Worm (Caenorhabditis elegans) whole organism, L1 larva: ENCODE results near the gene eak-3.

Source experiments
- C04F5.9 ChIP-seq: sonication (generic microtip); optimal IDR thresholded peaks from 2 replicates; lab custom pipeline; 2016; ENCODE audit warnings: missing genetic modification characterization, missing compliant biosample characterization
- C16A3.4 ChIP-seq: fragments of 150-350 bp; optimal IDR thresholded peaks from 2 replicates; lab custom pipeline; 2014; ENCODE audit warnings: missing biosample characterization, missing genetic modification characterization
- F16B12.6 ChIP-seq: fragments of 150-350 bp; optimal IDR thresholded peaks from 2 replicates; lab custom pipeline; 2014; ENCODE audit warnings: missing biosample characterization, missing genetic modification characterization
- Y116A8C.19 ChIP-seq: sonication (generic microtip); optimal IDR thresholded peaks from 2 replicates; lab custom pipeline; 2016; ENCODE audit warnings: missing compliant biosample characterization, missing genetic modification characterization, borderline replicate concordance
- aha-1 ChIP-seq: fragments of 150-350 bp; optimal IDR thresholded peaks from 2 replicates; lab custom pipeline; 2014; ENCODE audit warnings: missing biosample characterization, missing genetic modification characterization
- aly-2 ChIP-seq: fragments of 150-350 bp; optimal IDR thresholded peaks from 2 replicates; lab custom pipeline; 2014; ENCODE audit warnings: missing biosample characterization, missing genetic modification characterization
- blmp-1 ChIP-seq: fragments of 150-350 bp; optimal IDR thresholded peaks from 2 replicates; lab custom pipeline; 2014; ENCODE audit warnings: missing biosample characterization, missing genetic modification characterization
- ceh-82 ChIP-seq, 3 experiments: fragments of 150-350 bp in 1 of 3; sonication (generic microtip) in 2 of 3; optimal IDR thresholded peaks; 2 replicates each; lab custom pipeline; 2014 to 2017; ENCODE audit warnings: missing biosample characterization in 3 of 3, missing genetic modification characterization in 3 of 3
- ceh-88 ChIP-seq: fragments of 200-800 bp; sonication (Bioruptor generic); IDR thresholded peaks from 2 replicates; pipeline ENCODE4 v1.3.6; 2022; ENCODE audit warnings: missing genetic modification characterization, missing compliant biosample characterization
- ceh-90 ChIP-seq: sonication (generic microtip); optimal IDR thresholded peaks from 2 replicates; lab custom pipeline; 2016; ENCODE audit warnings: missing genetic modification characterization, missing compliant biosample characterization
- ces-1 ChIP-seq: fragments of 150-350 bp; optimal IDR thresholded peaks from 2 replicates; lab custom pipeline; 2014; ENCODE audit warnings: missing biosample characterization, missing genetic modification reagents, missing genetic modification characterization
- dpl-1 ChIP-seq, 3 experiments: fragments of 150-350 bp in 2 of 3; sonication (generic microtip) in 1 of 3; optimal IDR thresholded peaks; 2 replicates each; lab custom pipeline; 2014 to 2017; ENCODE audit warnings: missing biosample characterization in 3 of 3, missing genetic modification characterization in 3 of 3, missing genetic modification reagents in 3 of 3
- efl-3 ChIP-seq: fragments of 200-800 bp; sonication (Bioruptor generic); optimal IDR thresholded peaks from 2 replicates; lab custom pipeline; 2018; ENCODE audit warnings: mild to moderate bottlenecking, missing genetic modification characterization, missing compliant biosample characterization
- ets-5 ChIP-seq: fragments of 200-800 bp; sonication (Bioruptor generic); IDR thresholded peaks from 2 replicates; pipeline ENCODE4 v1.3.6; 2022; ENCODE audit warnings: missing genetic modification characterization, missing compliant biosample characterization
- fkh-10 ChIP-seq: sonication (generic microtip); optimal IDR thresholded peaks from 2 replicates; lab custom pipeline; 2017; ENCODE audit warnings: missing biosample characterization, missing genetic modification reagents, missing genetic modification characterization
- fos-1 ChIP-seq: fragments of 150-350 bp; optimal IDR thresholded peaks from 2 replicates; lab custom pipeline; 2014; ENCODE audit warnings: missing biosample characterization, missing genetic modification characterization
- grh-1 ChIP-seq: fragments of 200-800 bp; sonication (Bioruptor generic); IDR thresholded peaks from 2 replicates; pipeline ENCODE4 v1.3.6; 2022; ENCODE audit warnings: missing genetic modification reagents, missing genetic modification characterization, missing compliant biosample characterization
- hlh-17 ChIP-seq: fragments of 200-800 bp; sonication (Bioruptor generic); optimal IDR thresholded peaks from 2 replicates; lab custom pipeline; 2018; ENCODE audit warnings: missing genetic modification characterization, mild to moderate bottlenecking, missing compliant biosample characterization, moderate library complexity, borderline replicate concordance
- hlh-4 ChIP-seq: sonication (generic microtip); optimal IDR thresholded peaks from 2 replicates; lab custom pipeline; 2016; ENCODE audit warnings: mild to moderate bottlenecking, missing genetic modification characterization, missing compliant biosample characterization
- irx-1 ChIP-seq: sonication (generic microtip); optimal IDR thresholded peaks from 2 replicates; lab custom pipeline; 2016; ENCODE audit warnings: missing genetic modification characterization, missing compliant biosample characterization
- lin-13 ChIP-seq: fragments of 150-350 bp; optimal IDR thresholded peaks from 2 replicates; lab custom pipeline; 2014; ENCODE audit warnings: missing biosample characterization, missing genetic modification reagents, missing genetic modification characterization
- lin-35 ChIP-seq, 2 experiments: fragments of 150-350 bp; optimal IDR thresholded peaks; 2 replicates each; lab custom pipeline; 2014; ENCODE audit warnings: missing biosample characterization in 2 of 2, missing genetic modification characterization in 2 of 2, missing genetic modification reagents in 2 of 2
- lsy-2 ChIP-seq, 2 experiments: fragments of 150-350 bp; optimal IDR thresholded peaks; 2 replicates each; lab custom pipeline; 2014; ENCODE audit warnings: missing biosample characterization in 2 of 2, missing genetic modification characterization in 2 of 2
- mab-9 ChIP-seq: fragments of 200-800 bp; sonication (Bioruptor generic); IDR thresholded peaks from 2 replicates; pipeline ENCODE4 v1.3.6; 2022; ENCODE audit warnings: missing genetic modification reagents, missing genetic modification characterization, missing compliant biosample characterization
- mdl-1 ChIP-seq, 2 experiments: fragments of 150-350 bp; optimal IDR thresholded peaks; 2 replicates each; lab custom pipeline; 2014 to 2017; ENCODE audit warnings: missing biosample characterization in 2 of 2, missing genetic modification characterization in 2 of 2, inconsistent platforms in 1 of 2
- mef-2 ChIP-seq: fragments of 150-350 bp; optimal IDR thresholded peaks from 2 replicates; lab custom pipeline; 2014; ENCODE audit warnings: missing biosample characterization, missing genetic modification characterization
- nhr-11 ChIP-seq: fragments of 150-350 bp; optimal IDR thresholded peaks from 2 replicates; lab custom pipeline; 2014; ENCODE audit warnings: missing biosample characterization, missing genetic modification characterization
- nhr-12 ChIP-seq: sonication (generic microtip); optimal IDR thresholded peaks from 2 replicates; lab custom pipeline; 2017; ENCODE audit warnings: missing biosample characterization, missing genetic modification characterization
- nhr-19 ChIP-seq: fragments of 200-800 bp; sonication (Bioruptor generic); conservative IDR thresholded peaks from 2 replicates; pipeline ENCODE4 v1.3.6; 2022; ENCODE audit warnings: missing genetic modification characterization, missing compliant biosample characterization
- nhr-237 ChIP-seq: fragments of 150-350 bp; optimal IDR thresholded peaks from 2 replicates; lab custom pipeline; 2014; ENCODE audit warnings: missing biosample characterization, missing genetic modification characterization
- nhr-77 ChIP-seq: fragments of 150-350 bp; optimal IDR thresholded peaks from 2 replicates; lab custom pipeline; 2014; ENCODE audit warnings: missing biosample characterization, missing genetic modification characterization
- nhr-85 ChIP-seq: sonication (generic microtip); peaks from one replicate; lab custom pipeline; 2016; ENCODE audit warnings: missing genetic modification characterization, inconsistent platforms, missing compliant biosample characterization
- skn-1 ChIP-seq: fragments of 150-350 bp; optimal IDR thresholded peaks from 2 replicates; lab custom pipeline; 2014; ENCODE audit warnings: missing biosample characterization, missing genetic modification characterization
- snpc-4 ChIP-seq: fragments of 150-350 bp; optimal IDR thresholded peaks from 2 replicates; lab custom pipeline; 2014; ENCODE audit warnings: missing biosample characterization, missing genetic modification characterization
- sox-4 ChIP-seq: sonication (generic microtip); optimal IDR thresholded peaks from 2 replicates; lab custom pipeline; 2016; ENCODE audit warnings: missing genetic modification characterization, missing compliant biosample characterization
- sup-37 ChIP-seq: fragments of 200-800 bp; sonication (Bioruptor generic); optimal IDR thresholded peaks from 2 replicates; lab custom pipeline; 2018; ENCODE audit warnings: mild to moderate bottlenecking, missing genetic modification characterization, missing compliant biosample characterization
- swsn-7 ChIP-seq: sonication (generic microtip); optimal IDR thresholded peaks from 2 replicates; lab custom pipeline; 2016; ENCODE audit warnings: missing genetic modification characterization, missing compliant biosample characterization
- unc-130 ChIP-seq: fragments of 150-350 bp; optimal IDR thresholded peaks from 2 replicates; lab custom pipeline; 2017; ENCODE audit warnings: missing biosample characterization, missing genetic modification characterization, inconsistent platforms
- unc-86 ChIP-seq: sonication (generic microtip); optimal IDR thresholded peaks from 2 replicates; lab custom pipeline; 2016; ENCODE audit warnings: missing genetic modification characterization, missing compliant biosample characterization
- unc-98 ChIP-seq: fragments of 200-800 bp; sonication (Bioruptor generic); IDR thresholded peaks from 2 replicates; pipeline ENCODE4 v1.3.6; 2022; ENCODE audit warnings: missing genetic modification characterization, missing compliant biosample characterization
- xbp-1 ChIP-seq: sonication (generic microtip); optimal IDR thresholded peaks from 2 replicates; lab custom pipeline; 2016; ENCODE audit warnings: missing genetic modification characterization, missing compliant biosample characterization
- zag-1 ChIP-seq: fragments of 150-350 bp; optimal IDR thresholded peaks from 2 replicates; lab custom pipeline; 2014; ENCODE audit warnings: missing biosample characterization, missing genetic modification characterization
- ztf-11 ChIP-seq, 2 experiments: sonication (generic microtip); optimal IDR thresholded peaks; 2 replicates each; lab custom pipeline; 2016 to 2017; ENCODE audit warnings: missing genetic modification characterization in 2 of 2, missing biosample characterization in 1 of 2, missing compliant biosample characterization in 1 of 2

The eak-3 gene

ce11 chrIII:1201958-1202596 lies 25.7 kb upstream of the eak-3 start, which contains the start of the genes mrpl-45 and Y119D3B.12 (continued):
- TF ChIP-seq aha-1 (tag; lab: Kevin White, UChicago), result peak; percentile 41
- peak; percentile 40; the same call in 1 of the 2 replicates for TF ChIP-seq unc-98 (GFP tag; lab: Robert Waterston, UW)
- peak; percentile 61 for TF ChIP-seq aly-2
- peak; percentile 71 for TF ChIP-seq lin-13 (GFP tag; lab: Kevin White, UChicago)
- peak; percentile 11 for TF ChIP-seq nhr-237 (tag; lab: Kevin White, UChicago)
- peak; percentile 78 to 85 (median 85) for TF ChIP-seq dpl-1 (GFP tag; optimal IDR thresholded peaks at IDR 0.05; lab: Kevin White, UChicago)
- TF ChIP-seq ceh-90 (tag; lab: Kevin White, UChicago), result no peak
- peak; percentile 38 for TF ChIP-seq blmp-1 (tag; lab: Kevin White, UChicago)
- peak; percentile 54 for TF ChIP-seq sox-4 (tag; lab: Kevin White, UChicago)
- peak; percentile 53 for TF ChIP-seq nhr-77
- no peak for TF ChIP-seq mef-2 (tag; lab: Kevin White, UChicago)
- TF ChIP-seq fkh-10, result peak; percentile 69
- peak; percentile 86 to 89 for TF ChIP-seq lsy-2 (tag; optimal IDR thresholded peaks at IDR 0.05; lab: Kevin White, UChicago)
- 0 out of 2 replicates have a peak, but pooled peaks have one; percentile 52 for TF ChIP-seq mab-9 (GFP tag; lab: Robert Waterston, UW)
- peak; percentile 81 for TF ChIP-seq swsn-7 (tag; lab: Kevin White, UChicago)
- peak; percentile 53 for TF ChIP-seq unc-130
- TF ChIP-seq nhr-11, result peak; percentile 36
- peak; percentile 50 for TF ChIP-seq sup-37 (GFP tag; lab: Kevin White, UChicago)
- no peak for TF ChIP-seq zag-1 (tag; lab: Kevin White, UChicago)
- peak in 1 of 2 experiments; percentile 68 for TF ChIP-seq mdl-1 (tag; optimal IDR thresholded peaks at IDR 0.05; lab: Kevin White, UChicago)
- TF ChIP-seq snpc-4 (tag; lab: Kevin White, UChicago), result peak; percentile 50
- TF ChIP-seq irx-1 (tag; lab: Kevin White, UChicago), result peak; percentile 82
- no peak for TF ChIP-seq efl-3
- peak; percentile 78 for TF ChIP-seq unc-86 (tag; lab: Kevin White, UChicago)
- no peak for TF ChIP-seq hlh-17 (GFP tag; lab: Kevin White, UChicago)
- TF ChIP-seq ces-1, result no peak
- TF ChIP-seq xbp-1 (tag; lab: Kevin White, UChicago), result peak; percentile 85
- peak; percentile 86 to 93 (median 91) for TF ChIP-seq ceh-82 (tag; optimal IDR thresholded peaks at IDR 0.05; lab: Kevin White, UChicago)
- TF ChIP-seq grh-1 (GFP tag; lab: Robert Waterston, UW), result peak; percentile 67
- peak; percentile 97 for TF ChIP-seq F16B12.6
- peak; percentile 72 for TF ChIP-seq C16A3.4 (tag; lab: Kevin White, UChicago)
- TF ChIP-seq hlh-4, result no peak
- no peak for TF ChIP-seq ets-5 (GFP tag; lab: Robert Waterston, UW)
- TF ChIP-seq nhr-19 (GFP tag; lab: Robert Waterston, UW), result peak; percentile 77
- peak; percentile 97 for TF ChIP-seq skn-1
- TF ChIP-seq nhr-85 (tag; lab: Kevin White, UChicago), result peak; percentile 81
- no peak for TF ChIP-seq nhr-12 (tag; lab: Kevin White, UChicago)
- peak; percentile 5 to 52 for TF ChIP-seq ztf-11 (tag; optimal IDR thresholded peaks at IDR 0.05; lab: Kevin White, UChicago)
- TF ChIP-seq lin-35 (GFP tag; optimal IDR thresholded peaks at IDR 0.05; lab: Kevin White, UChicago), result peak; percentile 81 to 89
- peak; percentile 48 for TF ChIP-seq fos-1
- no peak for TF ChIP-seq Y116A8C.19
- peak; percentile 35 for TF ChIP-seq C04F5.9 (tag; lab: Kevin White, UChicago)

ce11 chrIII:1196192-1196591 lies 19.8 kb upstream of the eak-3 start, which contains the start of gene dss-1:
Gene dss-1, minus strand, starts transcription at chrIII:1196292.
- TF ChIP-seq ceh-88 (no peak), nhr-12 (tag; lab: Kevin White, UChicago) (no peak), fkh-10 (no peak)
